Worm (Caenorhabditis elegans) whole organism, L4 larva: ENCODE results near the gene F20G2.6.

Experiments
- F26F4.8 ChIP-seq: fragments of 200-800 bp; sonication (Bioruptor generic); conservative IDR thresholded peaks from 2 replicates; pipeline ENCODE4 v1.3.6; 2022; ENCODE audit warnings: missing genetic modification characterization, missing compliant biosample characterization
- F37D6.2 ChIP-seq: sonication (generic microtip); optimal IDR thresholded peaks from 2 replicates; lab custom pipeline; 2016; ENCODE audit warnings: mild to moderate bottlenecking, missing genetic modification characterization, missing compliant biosample characterization
- F44E2.7 ChIP-seq: fragments of 200-800 bp; sonication (Bioruptor generic); IDR thresholded peaks from 2 replicates; pipeline ENCODE4 v2.1.2; 2022; ENCODE audit warnings: missing genetic modification characterization, missing compliant biosample characterization
- F49E8.2 ChIP-seq: sonication (generic microtip); optimal IDR thresholded peaks from 2 replicates; lab custom pipeline; 2016; ENCODE audit warnings: missing compliant biosample characterization, mild to moderate bottlenecking, missing genetic modification characterization, borderline replicate concordance
- R02D3.7 ChIP-seq: fragments of 150-350 bp; sonication (generic microtip); optimal IDR thresholded peaks from 3 replicates; lab custom pipeline; 2014; ENCODE audit warnings: missing biosample characterization, missing genetic modification characterization
- Y75B8A.6 ChIP-seq: fragments of 200-800 bp; sonication (Bioruptor generic); IDR thresholded peaks from 2 replicates; pipeline ENCODE4 v1.3.6; 2022; ENCODE audit warnings: missing genetic modification reagents, missing genetic modification characterization, missing compliant biosample characterization
- ZK337.2 ChIP-seq: fragments of 200-800 bp; sonication (Bioruptor generic); IDR thresholded peaks from 2 replicates; pipeline ENCODE4 v1.3.6; 2022; ENCODE audit warnings: missing genetic modification reagents, missing genetic modification characterization, missing compliant biosample characterization
- ZK546.5 ChIP-seq, 2 experiments: sonication (generic microtip); optimal IDR thresholded peaks; 2 replicates each; lab custom pipeline; 2017; ENCODE audit warnings: missing biosample characterization in 2 of 2, missing genetic modification characterization in 2 of 2
- attf-4 ChIP-seq: sonication (generic microtip); optimal IDR thresholded peaks from 3 replicates; lab custom pipeline; 2017; ENCODE audit warnings: missing biosample characterization, missing genetic modification characterization
- ceh-20 ChIP-seq: fragments of 200-800 bp; sonication (Bioruptor generic); IDR thresholded peaks from 2 replicates; pipeline ENCODE4 v1.3.6; 2022; ENCODE audit warnings: missing genetic modification reagents, missing genetic modification characterization, missing compliant biosample characterization
- ceh-28 ChIP-seq: fragments of 150-350 bp; optimal IDR thresholded peaks from 2 replicates; lab custom pipeline; 2014; ENCODE audit warnings: missing biosample characterization, missing genetic modification reagents, missing genetic modification characterization
- ceh-82 ChIP-seq: sonication (generic microtip); optimal IDR thresholded peaks from 2 replicates; lab custom pipeline; 2017; ENCODE audit warnings: missing biosample characterization, missing genetic modification characterization
- ctbp-1 ChIP-seq: fragments of 200-800 bp; sonication (Bioruptor generic); IDR thresholded peaks from 2 replicates; pipeline ENCODE4 v1.3.6; 2022; ENCODE audit warnings: missing genetic modification reagents, missing genetic modification characterization, missing compliant biosample characterization
- daf-12 ChIP-seq: fragments of 150-350 bp; optimal IDR thresholded peaks from 2 replicates; lab custom pipeline; 2014; ENCODE audit warnings: missing biosample characterization, missing genetic modification reagents, missing genetic modification characterization
- daf-16 ChIP-seq, 3 experiments: sonication (generic microtip); optimal IDR thresholded peaks; 2 replicates each; lab custom pipeline; 2016 to 2017; ENCODE audit warnings: missing genetic modification characterization in 3 of 3, missing genetic modification reagents in 3 of 3, mild to moderate bottlenecking in 2 of 3, missing compliant biosample characterization in 2 of 3, missing biosample characterization in 1 of 3, moderate library complexity in 1 of 3
- daf-19 ChIP-seq: fragments of 200-800 bp; sonication (Bioruptor generic); conservative IDR thresholded peaks from 2 replicates; pipeline ENCODE4 v1.3.6; 2022; ENCODE audit warnings: missing genetic modification characterization, missing compliant biosample characterization
- dmd-6 ChIP-seq: fragments of 200-800 bp; sonication (Bioruptor generic); IDR thresholded peaks from 2 replicates; pipeline ENCODE4 v1.3.6; 2022; ENCODE audit warnings: missing genetic modification reagents, missing genetic modification characterization, missing compliant biosample characterization
- dmd-9 ChIP-seq: fragments of 200-800 bp; sonication (Bioruptor generic); IDR thresholded peaks from 2 replicates; pipeline ENCODE4 v1.3.6; 2022; ENCODE audit warnings: missing genetic modification reagents, missing genetic modification characterization, missing compliant biosample characterization
- dpl-1 ChIP-seq: fragments of 150-350 bp; optimal IDR thresholded peaks from 2 replicates; lab custom pipeline; 2014; ENCODE audit warnings: missing biosample characterization, missing genetic modification reagents, missing genetic modification characterization
- fkh-10 ChIP-seq: fragments of 150-350 bp; optimal IDR thresholded peaks from 2 replicates; lab custom pipeline; 2014; ENCODE audit warnings: missing biosample characterization, missing genetic modification reagents, missing genetic modification characterization
- fos-1 ChIP-seq: fragments of 150-350 bp; optimal IDR thresholded peaks from 2 replicates; lab custom pipeline; 2014; ENCODE audit warnings: missing biosample characterization, missing genetic modification characterization
- hlh-30 ChIP-seq: sonication (generic microtip); optimal IDR thresholded peaks from 2 replicates; lab custom pipeline; 2017; ENCODE audit warnings: antibody characterized with exemption, mild to moderate bottlenecking, missing genetic modification characterization, missing compliant biosample characterization; ENCODE audit not compliant: insufficient read depth
- hmg-1.1 ChIP-seq: fragments of 200-800 bp; sonication (Bioruptor generic); IDR thresholded peaks from 2 replicates; pipeline ENCODE4 v1.3.6; 2022; ENCODE audit warnings: missing genetic modification reagents, missing genetic modification characterization, missing compliant biosample characterization
- lin-13 ChIP-seq: fragments of 150-350 bp; optimal IDR thresholded peaks from 2 replicates; lab custom pipeline; 2014; ENCODE audit warnings: missing biosample characterization, missing genetic modification reagents, missing genetic modification characterization
- lin-15B ChIP-seq: fragments of 150-350 bp; sonication (generic microtip); optimal IDR thresholded peaks from 3 replicates; lab custom pipeline; 2014; ENCODE audit warnings: missing biosample characterization, missing genetic modification characterization
- lin-39 ChIP-seq: fragments of 150-350 bp; optimal IDR thresholded peaks from 2 replicates; lab custom pipeline; 2014; ENCODE audit warnings: missing biosample characterization, missing genetic modification reagents, missing genetic modification characterization
- madf-9 ChIP-seq: fragments of 200-800 bp; sonication (Bioruptor generic); conservative IDR thresholded peaks from 2 replicates; pipeline ENCODE4 v1.3.6; 2022; ENCODE audit warnings: missing genetic modification reagents, missing genetic modification characterization, missing compliant biosample characterization
- mdl-1 ChIP-seq, 2 experiments: fragments of 150-350 bp in 1 of 2; sonication (generic microtip) in 1 of 2; optimal IDR thresholded peaks; 2 replicates each; lab custom pipeline; 2014 to 2017; ENCODE audit warnings: missing biosample characterization in 2 of 2, missing genetic modification characterization in 2 of 2
- mxl-2 ChIP-seq: fragments of 200-800 bp; sonication (Bioruptor generic); conservative IDR thresholded peaks from 2 replicates; pipeline ENCODE4 v1.3.6; 2022; ENCODE audit warnings: missing genetic modification reagents, missing genetic modification characterization, missing compliant biosample characterization
- mxl-3 ChIP-seq: fragments of 200-800 bp; sonication (Bioruptor generic); optimal IDR thresholded peaks from 2 replicates; lab custom pipeline; 2018; ENCODE audit warnings: mild to moderate bottlenecking, missing genetic modification characterization, missing compliant biosample characterization
- nhr-102 ChIP-seq: sonication (generic microtip); optimal IDR thresholded peaks from 2 replicates; lab custom pipeline; 2016; ENCODE audit warnings: mild to moderate bottlenecking, missing genetic modification characterization, moderate library complexity, missing compliant biosample characterization
- nhr-11 ChIP-seq: fragments of 150-350 bp; optimal IDR thresholded peaks from 2 replicates; lab custom pipeline; 2014; ENCODE audit warnings: missing biosample characterization, missing genetic modification characterization
- nhr-25 ChIP-seq: sonication (generic microtip); optimal IDR thresholded peaks from 2 replicates; lab custom pipeline; 2017; ENCODE audit warnings: missing genetic modification characterization, mild to moderate bottlenecking, missing compliant biosample characterization, antibody characterized with exemption, moderate library complexity, borderline replicate concordance; ENCODE audit not compliant: insufficient read depth
- nhr-28 ChIP-seq: fragments of 150-350 bp; optimal IDR thresholded peaks from 2 replicates; lab custom pipeline; 2014; ENCODE audit warnings: missing biosample characterization, missing genetic modification characterization
- nhr-48 ChIP-seq: sonication (generic microtip); optimal IDR thresholded peaks from 2 replicates; lab custom pipeline; 2016; ENCODE audit warnings: mild to moderate bottlenecking, missing genetic modification characterization, missing compliant biosample characterization
- nhr-6 ChIP-seq: fragments of 150-350 bp; optimal IDR thresholded peaks from 2 replicates; lab custom pipeline; 2014; ENCODE audit warnings: missing biosample characterization, missing genetic modification characterization
- nhr-76 ChIP-seq: fragments of 150-350 bp; optimal IDR thresholded peaks from 2 replicates; lab custom pipeline; 2014; ENCODE audit warnings: missing biosample characterization, missing genetic modification characterization
- nhr-77 ChIP-seq: fragments of 150-350 bp; optimal IDR thresholded peaks from 2 replicates; lab custom pipeline; 2014; ENCODE audit warnings: missing biosample characterization, missing genetic modification characterization
- php-3 ChIP-seq: fragments of 200-800 bp; sonication (Bioruptor generic); IDR thresholded peaks from 2 replicates; pipeline ENCODE4 v1.3.6; 2022; ENCODE audit warnings: missing genetic modification reagents, missing genetic modification characterization, missing compliant biosample characterization
- saeg-2 ChIP-seq: fragments of 200-800 bp; sonication (Bioruptor generic); IDR thresholded peaks from 2 replicates; pipeline ENCODE4 v1.3.6; 2022; ENCODE audit warnings: missing genetic modification reagents, missing genetic modification characterization, missing compliant biosample characterization
- sdz-12 ChIP-seq: fragments of 200-800 bp; sonication (Bioruptor generic); optimal IDR thresholded peaks from 2 replicates; lab custom pipeline; 2018; ENCODE audit warnings: mild to moderate bottlenecking, missing genetic modification characterization, missing compliant biosample characterization
- skn-1 ChIP-seq: fragments of 150-350 bp; optimal IDR thresholded peaks from 2 replicates; lab custom pipeline; 2014; ENCODE audit warnings: missing biosample characterization, missing genetic modification characterization
- snpc-4 ChIP-seq: fragments of 150-350 bp; optimal IDR thresholded peaks from 2 replicates; lab custom pipeline; 2014; ENCODE audit warnings: missing biosample characterization, missing genetic modification characterization
- unc-130 ChIP-seq: sonication (generic microtip); optimal IDR thresholded peaks from 2 replicates; lab custom pipeline; 2016; ENCODE audit warnings: missing genetic modification reagents, missing genetic modification characterization, missing compliant biosample characterization
- unc-39 ChIP-seq: sonication (generic microtip); optimal IDR thresholded peaks from 2 replicates; lab custom pipeline; 2017; ENCODE audit warnings: missing biosample characterization, missing genetic modification characterization
- unc-62 ChIP-seq, 3 experiments: fragments of 150-350 bp in 1 of 3; sonication (generic microtip); optimal IDR thresholded peaks in 2 of 3; peaks in 1 of 3; 1 replicate in 1 of 3; 2 replicates in 2 of 3; lab custom pipeline; 2014 to 2017; ENCODE audit warnings: missing biosample characterization in 3 of 3, missing genetic modification characterization in 3 of 3, missing genetic modification reagents in 3 of 3, missing genotype in 1 of 3
- vab-7 ChIP-seq: fragments of 200-800 bp; sonication (Bioruptor generic); IDR thresholded peaks from 2 replicates; pipeline ENCODE4 v1.3.6; 2022; ENCODE audit warnings: missing genetic modification reagents, missing genetic modification characterization, missing compliant biosample characterization
- zag-1 ChIP-seq: fragments of 150-350 bp; optimal IDR thresholded peaks from 2 replicates; lab custom pipeline; 2014; ENCODE audit warnings: missing biosample characterization, missing genetic modification characterization
- zfp-2 ChIP-seq: sonication (generic microtip); optimal IDR thresholded peaks from 2 replicates; lab custom pipeline; 2016; ENCODE audit warnings: mild to moderate bottlenecking, missing genetic modification characterization, missing compliant biosample characterization
- zip-11 ChIP-seq: fragments of 200-800 bp; sonication (Bioruptor generic); IDR thresholded peaks from 2 replicates; pipeline ENCODE4 v1.3.6; 2022; ENCODE audit warnings: missing genetic modification characterization, missing compliant biosample characterization
- ztf-7 ChIP-seq: fragments of 150-350 bp; optimal IDR thresholded peaks from 2 replicates; lab custom pipeline; 2014; ENCODE audit warnings: missing biosample characterization, missing genetic modification characterization

Gene F20G2.6

DNA sequence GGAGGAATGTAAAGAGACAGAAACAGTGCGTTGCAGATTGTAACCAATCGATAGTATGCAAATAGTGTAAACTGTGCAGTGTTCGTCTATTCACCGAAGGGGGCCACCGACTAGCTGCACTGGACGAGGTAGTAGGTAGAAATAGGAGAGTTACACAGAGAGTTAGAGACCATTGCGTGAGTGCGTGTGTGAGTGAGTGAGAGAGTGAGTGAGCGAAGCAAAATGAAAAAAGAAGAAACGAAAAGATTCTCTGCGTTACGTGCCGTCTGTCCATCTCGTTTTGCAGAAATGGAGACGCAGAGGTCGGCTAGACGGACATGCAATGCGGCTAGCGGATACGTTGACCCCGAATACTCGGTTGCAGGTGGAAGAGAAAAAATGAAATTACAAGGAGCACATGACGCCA, 45.6 kb downstream of the F20G2.6 start (continued):
- TF ChIP-seq madf-9 (GFP tag; lab: Robert Waterston, UW) (no peak), fkh-10 (no peak), mxl-3 (GFP tag; lab: Kevin White, UChicago) (peak; percentile 74), F44E2.7 (0 out of 2 replicates have a peak, but pooled peaks have one; percentile 27), fos-1 (tag; lab: Kevin White, UChicago) (no peak), F26F4.8 (GFP tag; lab: Robert Waterston, UW) (no peak), ctbp-1 (GFP tag; lab: Robert Waterston, UW) (peak; percentile 66; the same call in 1 of the 2 replicates), F49E8.2 (tag; lab: Kevin White, UChicago) (no peak), dmd-9 (no peak), skn-1 (no peak), ceh-28 (tag; lab: Kevin White, UChicago) (peak; percentile 16), nhr-76 (tag; lab: Kevin White, UChicago) (no peak), ceh-20 (GFP tag; lab: Robert Waterston, UW) (peak; percentile 25; the same call in 1 of the 2 replicates), zip-11 (no peak), hlh-30 (tag; lab: Kevin White, UChicago) (peak; percentile 49), R02D3.7 (tag; lab: Kevin White, UChicago) (no peak), nhr-48 (tag; lab: Kevin White, UChicago) (peak; percentile 28), sdz-12 (no peak), nhr-25 (tag; lab: Kevin White, UChicago) (peak; percentile 28), nhr-77 (tag; lab: Kevin White, UChicago) (peak; percentile 21), saeg-2 (GFP tag; lab: Robert Waterston, UW) (no peak), ztf-7 (tag; lab: Kevin White, UChicago) (no peak), F37D6.2 (tag; lab: Kevin White, UChicago) (peak; percentile 25), hmg-1.1 (peak; percentile 74), nhr-6 (peak; percentile 92), ZK546.5 (tag; optimal IDR thresholded peaks at IDR 0.05; lab: Kevin White, UChicago) (no peak), unc-39 (no peak), unc-62 (GFP tag; optimal IDR thresholded peaks at IDR 0.05 in 1 of 2; lab: Kevin White, UChicago) (peak in 1 of 2 experiments; percentile 94), unc-62 (tag; optimal IDR thresholded peaks at IDR 0.05; lab: Kevin White, UChicago) (no peak), nhr-102 (no peak), attf-4 (tag; lab: Kevin White, UChicago) (no peak), daf-19 (no peak), ZK337.2 (GFP tag; lab: Robert Waterston, UW) (no peak), lin-39 (tag; lab: Kevin White, UChicago) (no peak), ceh-82 (tag; lab: Kevin White, UChicago) (no peak), vab-7 (GFP tag; lab: Robert Waterston, UW) (0 out of 2 replicates have a peak, but pooled peaks have one; percentile 6), daf-16 (GFP tag; optimal IDR thresholded peaks at IDR 0.05; lab: Kevin White, UChicago) (peak in 1 of 2 experiments; percentile 1), daf-16 (tag; optimal IDR thresholded peaks at IDR 0.05; lab: Kevin White, UChicago) (peak; percentile 49), zfp-2 (no peak), zag-1 (tag; lab: Kevin White, UChicago) (no peak), Y75B8A.6 (GFP tag; lab: Robert Waterston, UW) (no peak), nhr-28 (tag; lab: Kevin White, UChicago) (peak; percentile 66), daf-12 (tag; lab: Kevin White, UChicago) (no peak), mdl-1 (tag; optimal IDR thresholded peaks at IDR 0.05; lab: Kevin White, UChicago) (peak in 1 of 2 experiments; percentile 78), mxl-2 (GFP tag; lab: Robert Waterston, UW) (no peak), snpc-4 (tag; lab: Kevin White, UChicago) (no peak), lin-13 (GFP tag; lab: Kevin White, UChicago) (no peak), dmd-6 (GFP tag; lab: Robert Waterston, UW) (peak; percentile 60), nhr-11 (peak; percentile 79), php-3 (GFP tag; lab: Robert Waterston, UW) (no peak), dpl-1 (GFP tag; lab: Kevin White, UChicago) (peak; percentile 19), lin-15B (tag; lab: Kevin White, UChicago) (no peak), unc-130 (GFP tag; lab: Kevin White, UChicago) (no peak)
